Worm (Caenorhabditis elegans) whole organism, dauer: Measurements from ENCODE around the gene exc-13.

Source experiments
- unc-62 ChIP-seq: sonication (generic microtip); optimal IDR thresholded peaks from 2 replicates; lab custom pipeline; 2017; ENCODE audit warnings: missing biosample characterization, missing genetic modification reagents, missing genetic modification characterization

The exc-13 gene

DNA sequence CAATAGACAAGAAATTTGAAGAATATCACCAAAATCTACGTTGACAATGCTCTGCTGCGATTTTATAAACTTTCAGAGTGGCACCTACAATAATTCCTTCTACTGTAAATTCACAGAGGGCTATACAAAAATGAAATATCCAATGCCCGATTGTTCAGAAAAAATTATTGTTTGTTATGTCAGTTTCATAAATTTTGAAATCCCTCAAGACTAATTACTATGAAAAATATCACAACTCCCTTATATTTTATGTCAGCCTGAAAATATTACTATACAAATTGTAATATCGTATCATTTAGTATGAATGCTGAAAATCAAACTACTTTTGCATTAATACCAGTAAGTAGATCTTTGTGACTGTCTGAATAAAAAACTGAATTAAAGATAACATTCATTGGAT, 35.5 kb downstream of the exc-13 start, which contains the start of gene srx-60:
Gene srx-60, plus strand, starts transcription at position 301 of the 400 bp plus-strand sequence.
- no peak for TF ChIP-seq unc-62 (GFP tag; lab: Kevin White, UChicago)

DNA sequence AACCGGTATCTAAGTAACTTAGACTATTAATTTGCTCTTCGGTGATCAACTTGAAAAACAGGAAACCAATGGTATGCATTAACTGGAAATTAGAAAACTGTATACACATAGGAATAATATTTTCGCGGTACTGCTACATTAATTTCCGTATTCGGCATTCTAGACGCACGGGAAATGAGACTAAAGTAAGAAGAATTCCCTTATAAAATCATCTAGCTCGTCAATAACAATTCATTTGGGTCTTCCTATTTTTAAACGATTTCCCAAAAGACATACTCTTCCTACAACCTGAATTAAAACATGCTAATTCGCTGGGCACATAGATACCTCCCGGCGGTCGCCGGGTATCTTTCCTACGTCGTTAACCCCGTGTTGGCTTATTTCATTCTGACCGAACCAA, 37.3 kb downstream of the exc-13 start, which contains the start of gene srj-13:
Gene srj-13, plus strand, starts transcription at position 301 of the 400 bp plus-strand sequence.
- TF ChIP-seq unc-62 (GFP tag; lab: Kevin White, UChicago): no peak

DNA sequence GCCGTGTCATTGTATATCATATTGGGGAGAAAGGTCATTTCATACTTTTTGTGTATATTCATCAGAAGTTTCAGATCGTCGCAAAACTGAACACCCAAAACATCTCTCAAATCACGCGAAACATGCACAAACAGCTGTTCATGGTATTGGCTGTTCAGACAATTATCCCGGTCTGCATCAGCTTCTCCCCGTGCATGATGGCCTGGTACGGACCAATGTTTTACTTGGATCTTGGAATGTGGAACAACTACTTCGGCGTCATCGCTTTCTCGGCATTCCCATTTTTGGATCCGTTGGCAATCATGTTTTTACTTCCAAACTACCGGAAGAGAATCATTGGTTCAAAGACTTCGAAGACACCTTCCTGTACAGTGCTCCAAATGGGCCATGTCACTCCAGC, 38.5 kb downstream of the exc-13 start:
- no peak for TF ChIP-seq unc-62 (GFP tag; lab: Kevin White, UChicago)

DNA sequence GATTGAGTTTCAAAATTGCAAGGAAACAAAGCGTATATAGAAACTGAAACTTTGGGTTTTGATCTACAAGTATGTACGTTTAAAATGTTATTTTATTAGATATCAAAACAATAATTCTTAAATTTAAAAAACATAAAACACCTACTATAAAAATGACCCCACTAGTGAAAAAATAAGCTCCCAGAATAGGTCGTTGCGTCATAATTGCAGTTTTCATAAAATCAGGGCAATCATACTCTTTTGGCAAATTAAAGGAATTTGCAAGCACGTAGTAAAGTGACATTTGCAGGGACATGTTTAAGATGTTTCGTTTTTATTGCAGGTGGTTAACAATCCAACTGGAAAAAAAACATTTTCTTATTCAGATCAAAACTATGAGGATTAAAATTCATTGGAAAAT, 43.5 kb downstream of the exc-13 start, which contains the start of gene srt-6:
Gene srt-6, minus strand, starts transcription at position 295 of the 400 bp plus-strand sequence.
- TF ChIP-seq unc-62 (GFP tag; lab: Kevin White, UChicago): no peak

DNA sequence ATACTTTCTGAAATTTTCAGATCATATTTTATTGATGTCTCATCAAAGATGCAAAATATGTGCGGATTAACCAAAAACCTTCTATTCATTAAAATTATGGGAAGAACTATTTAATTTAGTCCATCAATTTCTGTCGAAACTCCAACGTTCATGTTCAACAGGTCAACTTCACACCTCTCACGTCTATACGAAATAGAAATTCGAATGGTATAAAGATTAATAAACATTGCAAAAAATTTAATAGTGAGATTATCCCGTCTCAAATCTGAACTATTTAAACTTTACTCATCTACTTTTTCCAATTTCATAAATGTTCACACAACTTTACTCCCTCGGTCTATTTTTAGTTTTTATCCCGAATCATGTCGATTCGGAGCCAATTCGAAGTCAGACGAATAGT, 44.5 kb downstream of the exc-13 start, which contains the start of gene R13D7.2:
Gene R13D7.2, plus strand, starts transcription at position 301 of the 400 bp plus-strand sequence.
- TF ChIP-seq unc-62 (GFP tag; lab: Kevin White, UChicago): no peak

DNA sequence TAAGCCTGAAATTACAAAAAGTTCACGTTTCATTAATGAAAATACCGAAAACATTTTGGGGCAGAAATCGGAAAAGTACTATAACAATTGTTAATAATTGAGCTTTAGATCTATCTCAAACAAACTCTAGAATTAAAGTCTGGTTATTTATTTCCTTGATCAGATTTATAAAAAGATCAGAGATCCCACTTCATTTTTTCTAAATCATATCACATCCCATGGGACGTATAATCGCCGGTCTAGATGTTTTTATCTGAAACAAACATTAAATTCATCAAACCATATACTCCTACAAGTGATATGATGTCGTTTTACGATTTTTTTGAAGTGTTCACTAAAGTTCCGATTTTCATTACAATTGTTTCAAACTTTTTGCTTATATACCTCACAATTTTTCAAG, 46.6 kb downstream of the exc-13 start, which contains the start of gene str-41:
Gene str-41, plus strand, starts transcription at position 301 of the 400 bp plus-strand sequence.
- no peak for TF ChIP-seq unc-62 (GFP tag; lab: Kevin White, UChicago)

DNA sequence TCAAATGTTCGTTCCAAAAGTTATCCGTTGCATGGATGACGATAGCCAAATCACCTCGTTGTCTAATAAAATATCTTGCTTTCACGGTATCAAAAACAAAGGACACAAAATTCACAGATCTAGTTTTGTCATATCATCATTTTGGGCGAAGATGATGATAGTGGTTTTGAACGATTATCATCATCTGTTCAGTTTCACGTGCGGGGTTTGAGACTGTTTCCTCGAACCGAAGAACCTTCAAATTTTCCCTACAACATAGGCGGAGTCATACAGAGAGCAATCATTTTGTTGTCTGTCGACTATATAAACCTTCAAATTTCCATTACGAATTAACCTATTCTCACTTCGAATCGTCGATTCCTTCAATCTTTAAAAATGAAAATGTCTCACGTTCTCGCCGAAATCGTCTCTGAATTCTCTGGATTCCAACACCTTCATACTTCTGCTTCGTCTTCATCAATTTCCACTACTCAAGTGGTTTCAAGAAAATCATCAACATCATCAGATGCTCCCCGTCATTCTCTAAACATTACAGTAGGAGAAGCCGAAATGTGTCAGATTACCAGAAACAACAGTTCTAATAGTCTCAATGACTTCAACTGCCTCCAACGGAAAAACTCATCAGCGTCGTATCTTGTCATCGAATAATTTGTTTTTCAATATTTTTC, 48.2 kb downstream of the exc-13 start, which contains the start of gene F18E3.11:
Gene F18E3.11, plus strand, starts transcription at position 376 of the 668 bp plus-strand sequence.
- TF ChIP-seq unc-62 (GFP tag; lab: Kevin White, UChicago): no peak

DNA sequence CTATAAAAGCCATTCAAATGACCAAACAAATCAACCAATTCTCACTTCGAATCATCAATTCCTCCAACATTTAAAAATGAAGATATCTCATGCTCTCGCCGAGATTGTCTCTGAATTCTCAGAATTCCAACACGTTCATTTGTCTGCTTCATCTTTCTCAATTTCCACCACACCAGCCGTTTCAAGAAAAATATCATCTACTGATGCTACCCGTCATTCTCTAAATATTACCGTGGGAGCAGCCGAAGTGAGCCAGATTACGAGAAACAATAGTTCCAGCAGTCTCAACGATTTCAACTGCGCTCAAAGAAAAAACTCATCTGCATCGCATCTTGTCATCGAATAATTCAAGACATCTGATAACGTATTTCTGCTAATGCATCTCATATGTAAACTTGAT, 49.9 kb downstream of the exc-13 start, which contains the start of gene F18E3.12:
Gene F18E3.12, plus strand, starts transcription at position 77 of the 400 bp plus-strand sequence.
- no peak for TF ChIP-seq unc-62 (GFP tag; lab: Kevin White, UChicago)
